Worm (Caenorhabditis elegans): ENCODE measurements around the gene mtm-9.

DNA sequence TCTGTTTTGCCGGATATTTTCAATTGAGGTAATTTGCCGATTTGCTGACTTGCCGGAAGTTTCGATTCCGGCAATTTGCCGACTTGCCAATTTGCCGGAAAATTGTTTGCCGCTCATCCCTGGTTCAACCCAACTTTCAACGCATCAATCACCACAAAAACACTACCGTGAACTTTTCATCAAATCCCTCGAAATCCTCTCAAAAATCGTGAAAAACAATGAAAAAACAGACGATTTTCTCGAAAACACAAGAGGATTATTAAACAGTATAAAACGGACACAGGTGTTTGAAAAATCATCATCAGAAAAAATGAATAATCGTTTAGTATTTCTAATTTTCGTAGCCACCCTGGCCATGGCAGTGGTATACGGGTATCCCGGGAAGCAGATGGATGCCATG is 23.5 kb downstream of the mtm-9 start, which contains the start of gene Y39H10A.1:
- TF ChIP-seq ceh-82 (tag; optimal IDR thresholded peaks at IDR 0.05): no peak
- peak; percentile 45 for TF ChIP-seq aha-1 (tag)
- TF ChIP-seq pqm-1 (tag; optimal IDR thresholded peaks at IDR 0.05): no peak
- TF ChIP-seq mes-2 (tag; optimal IDR thresholded peaks at IDR 0.05; ENCODE audit: poor library complexity, severe bottlenecking): no peak
- no peak for TF ChIP-seq spr-1 (tag; optimal IDR thresholded peaks at IDR 0.05)
- no peak for TF ChIP-seq ztf-11 (tag; optimal IDR thresholded peaks at IDR 0.05)
- no peak for TF ChIP-seq aly-2 (tag; optimal IDR thresholded peaks at IDR 0.05)
- TF ChIP-seq lin-39 (tag; optimal IDR thresholded peaks at IDR 0.05): no peak
- TF ChIP-seq dve-1 (tag; optimal IDR thresholded peaks at IDR 0.05; ENCODE audit: insufficient read depth): no peak
- no peak for TF ChIP-seq jun-1 (tag; optimal IDR thresholded peaks at IDR 0.05)
- no peak for TF ChIP-seq nhr-237 (tag; optimal IDR thresholded peaks at IDR 0.05)
